Fruit fly (Drosophila melanogaster): ENCODE measurements around the gene CG17806.

CG17806 gene

dm6 chr3R:17830528-17830927, 27.5 kb upstream of the CG17806 start:
- TF ChIP-seq disco-r (GFP tag; optimal IDR thresholded peaks at IDR 0.05) (no peak), D19A (tag; optimal IDR thresholded peaks at IDR 0.05) (peak; percentile 91), CG2678 (tag; optimal IDR thresholded peaks at IDR 0.05) (peak; percentile 32), Hr51 (GFP tag; optimal IDR thresholded peaks at IDR 0.05) (peak in 1 of 2 experiments; percentile 5), CG18262 (tag; optimal IDR thresholded peaks at IDR 0.05) (peak; percentile 9), grau (tag; optimal IDR thresholded peaks at IDR 0.05) (peak; percentile 24), CG8924 (tag; optimal IDR thresholded peaks at IDR 0.05) (peak; percentile 3), CG11504 (tag; optimal IDR thresholded peaks at IDR 0.05) (peak; percentile 6), dm (GFP tag; optimal IDR thresholded peaks at IDR 0.05) (no peak), CG7556 (GFP tag; optimal IDR thresholded peaks at IDR 0.05) (peak; percentile 18), CG16815 (GFP tag; optimal IDR thresholded peaks at IDR 0.05) (no peak), CG2712 (tag; optimal IDR thresholded peaks at IDR 0.05) (peak; percentile 5), kay (GFP tag; optimal IDR thresholded peaks at IDR 0.05) (no peak), CG17361 (GFP tag; IDR thresholded peaks at IDR 0.05) (0 out of 3 replicates have a peak, but pooled peaks have one; percentile 23), CG15073 (GFP tag; optimal IDR thresholded peaks at IDR 0.05) (no peak), row (GFP tag; IDR thresholded peaks at IDR 0.05) (peak; percentile 13; the same call in 1 of the 3 replicates), CoRest (tag; optimal IDR thresholded peaks at IDR 0.05) (peak; percentile 11), CG17829 (tag; optimal IDR thresholded peaks at IDR 0.05) (no peak), kah (GFP tag; optimal IDR thresholded peaks at IDR 0.05) (no peak), CG31441 (GFP tag; IDR thresholded peaks at IDR 0.05) (peak; percentile 34; the same call in 1 of the 2 replicates), Dip3 (GFP tag; optimal IDR thresholded peaks at IDR 0.05) (no peak), bab2 (GFP tag; optimal IDR thresholded peaks at IDR 0.05) (no peak), psq (GFP tag; optimal IDR thresholded peaks at IDR 0.05) (no peak), CG10274 (GFP tag; optimal IDR thresholded peaks at IDR 0.05) (no peak), gem (tag; optimal IDR thresholded peaks at IDR 0.05) (peak; percentile 37)

- TF ChIP-seq CG5245 (GFP tag; optimal IDR thresholded peaks at IDR 0.05) = no peak
- TF ChIP-seq jigr1 (GFP tag; IDR thresholded peaks at IDR 0.05) = no peak
- peak; percentile 17 for TF ChIP-seq CG7987 (GFP tag; optimal IDR thresholded peaks at IDR 0.05)
- no peak for TF ChIP-seq Rfx (GFP tag; IDR thresholded peaks at IDR 0.05)
- TF ChIP-seq CG14710 (tag; optimal IDR thresholded peaks at IDR 0.05) = peak; percentile 37
- no peak for TF ChIP-seq CG17359 (tag; optimal IDR thresholded peaks at IDR 0.05)
- TF ChIP-seq CG3065 (GFP tag; optimal IDR thresholded peaks at IDR 0.05) = no peak
- peak; percentile 47 for TF ChIP-seq CG17568 (GFP tag; optimal IDR thresholded peaks at IDR 0.05)
- no peak for TF ChIP-seq Fer3 (tag; optimal IDR thresholded peaks at IDR 0.05)
- no peak for TF ChIP-seq NfI (GFP tag; optimal IDR thresholded peaks at IDR 0.05)
- TF ChIP-seq CG42726 (GFP tag; IDR thresholded peaks at IDR 0.05; ENCODE audit: partially characterized antibody) = no peak
- peak; percentile 28 for TF ChIP-seq gcm (GFP tag; optimal IDR thresholded peaks at IDR 0.05)
- TF ChIP-seq Dref (GFP tag; IDR thresholded peaks at IDR 0.05) = no peak
- no peak for TF ChIP-seq gcm2 (GFP tag; optimal IDR thresholded peaks at IDR 0.05)
- peak; percentile 40 for TF ChIP-seq CG6813 (GFP tag; optimal IDR thresholded peaks at IDR 0.05)
- TF ChIP-seq CG10431 (GFP tag; optimal IDR thresholded peaks at IDR 0.05) = peak; percentile 57
- no peak for TF ChIP-seq Meics (GFP tag; optimal IDR thresholded peaks at IDR 0.05)
- TF ChIP-seq CG7372 (GFP tag; IDR thresholded peaks at IDR 0.05) = no peak
- no peak for TF ChIP-seq danr (GFP tag; IDR thresholded peaks at IDR 0.05)
- TF ChIP-seq D19A (tag; optimal IDR thresholded peaks at IDR 0.05) = peak; percentile 15
- TF ChIP-seq CG12769 (tag; optimal IDR thresholded peaks at IDR 0.05) = peak; percentile 33
- TF ChIP-seq rib (GFP tag; IDR thresholded peaks at IDR 0.05) = no peak
- peak; percentile 34 for TF ChIP-seq mirr (GFP tag; optimal IDR thresholded peaks at IDR 0.05)
- no peak for TF ChIP-seq Dip2 (GFP tag; IDR thresholded peaks at IDR 0.05)
- TF ChIP-seq fd64A (GFP tag; optimal IDR thresholded peaks at IDR 0.05) = peak; percentile 82
- TF ChIP-seq Side (GFP tag; optimal IDR thresholded peaks at IDR 0.05) = peak; percentile 30
- TF ChIP-seq CG17385 (GFP tag; optimal IDR thresholded peaks at IDR 0.05) = peak; percentile 23
These were observed 25.6 kb upstream of the CG17806 start for dm6 chr3R:17828653-17829052.
